Worm (Caenorhabditis elegans) whole organism, L4 larva: ENCODE data around the gene Y66A7A.4.

Experiments
- F10B5.3 ChIP-seq: sonication (generic microtip); optimal IDR thresholded peaks from 2 replicates; lab custom pipeline; 2016; ENCODE audit warnings: mild to moderate bottlenecking, missing genetic modification characterization, missing compliant biosample characterization
- F44E2.7 ChIP-seq: fragments of 200-800 bp; sonication (Bioruptor generic); IDR thresholded peaks from 2 replicates; pipeline ENCODE4 v2.1.2; 2022; ENCODE audit warnings: missing genetic modification characterization, missing compliant biosample characterization
- R02D3.7 ChIP-seq: fragments of 150-350 bp; sonication (generic microtip); optimal IDR thresholded peaks from 3 replicates; lab custom pipeline; 2014; ENCODE audit warnings: missing biosample characterization, missing genetic modification characterization
- T26A8.4 ChIP-seq: fragments of 200-800 bp; sonication (Bioruptor generic); IDR thresholded peaks from 2 replicates; pipeline ENCODE4 v1.3.6; 2022; ENCODE audit warnings: missing genetic modification characterization, missing compliant biosample characterization
- Y48G9A.11 ChIP-seq: fragments of 200-800 bp; sonication (Bioruptor generic); IDR thresholded peaks from 2 replicates; pipeline ENCODE4 v1.3.6; 2022; ENCODE audit warnings: missing genetic modification reagents, missing genetic modification characterization, missing compliant biosample characterization
- aha-1 ChIP-seq: fragments of 150-350 bp; peaks from one replicate; lab custom pipeline; 2014; ENCODE audit warnings: missing biosample characterization, missing genetic modification characterization
- ama-1 ChIP-seq: fragments of 150-350 bp; optimal IDR thresholded peaks from 2 replicates; lab custom pipeline; 2014; ENCODE audit warnings: inconsistent platforms, mixed read lengths
- ceh-28 ChIP-seq: fragments of 150-350 bp; optimal IDR thresholded peaks from 2 replicates; lab custom pipeline; 2014; ENCODE audit warnings: missing biosample characterization, missing genetic modification reagents, missing genetic modification characterization
- ces-1 ChIP-seq: fragments of 150-350 bp; sonication (generic microtip); optimal IDR thresholded peaks from 4 replicates; lab custom pipeline; 2014; ENCODE audit warnings: missing biosample characterization, missing genetic modification reagents, missing genetic modification characterization
- ctbp-1 ChIP-seq: fragments of 200-800 bp; sonication (Bioruptor generic); IDR thresholded peaks from 2 replicates; pipeline ENCODE4 v1.3.6; 2022; ENCODE audit warnings: missing genetic modification reagents, missing genetic modification characterization, missing compliant biosample characterization
- daf-16 ChIP-seq, 3 experiments: sonication (generic microtip); optimal IDR thresholded peaks; 2 replicates each; lab custom pipeline; 2016 to 2017; ENCODE audit warnings: missing genetic modification characterization in 3 of 3, missing genetic modification reagents in 3 of 3, mild to moderate bottlenecking in 2 of 3, missing compliant biosample characterization in 2 of 3, missing biosample characterization in 1 of 3, moderate library complexity in 1 of 3
- duxl-1 ChIP-seq: sonication (generic microtip); optimal IDR thresholded peaks from 2 replicates; lab custom pipeline; 2016; ENCODE audit warnings: mild to moderate bottlenecking, missing genetic modification characterization, moderate library complexity, missing compliant biosample characterization; ENCODE audit not compliant: poor library complexity
- fkh-10 ChIP-seq: fragments of 150-350 bp; optimal IDR thresholded peaks from 2 replicates; lab custom pipeline; 2014; ENCODE audit warnings: missing biosample characterization, missing genetic modification reagents, missing genetic modification characterization
- hlh-11 ChIP-seq: fragments of 200-800 bp; sonication (Bioruptor generic); optimal IDR thresholded peaks from 2 replicates; lab custom pipeline; 2018; ENCODE audit warnings: mild to moderate bottlenecking, missing genetic modification characterization, missing compliant biosample characterization
- hlh-30 ChIP-seq: sonication (generic microtip); optimal IDR thresholded peaks from 2 replicates; lab custom pipeline; 2017; ENCODE audit warnings: antibody characterized with exemption, mild to moderate bottlenecking, missing genetic modification characterization, missing compliant biosample characterization; ENCODE audit not compliant: insufficient read depth
- lin-15B ChIP-seq: fragments of 150-350 bp; sonication (generic microtip); optimal IDR thresholded peaks from 3 replicates; lab custom pipeline; 2014; ENCODE audit warnings: missing biosample characterization, missing genetic modification characterization
- lin-29 ChIP-seq: fragments of 200-800 bp; sonication (Bioruptor generic); IDR thresholded peaks from 2 replicates; pipeline ENCODE4 v1.3.6; 2022; ENCODE audit warnings: missing genetic modification reagents, missing genetic modification characterization, missing compliant biosample characterization
- lin-38 ChIP-seq: fragments of 200-800 bp; sonication (Bioruptor generic); IDR thresholded peaks from 2 replicates; pipeline ENCODE4 v1.3.6; 2022; ENCODE audit warnings: missing genetic modification reagents, missing genetic modification characterization, missing compliant biosample characterization
- madf-5 ChIP-seq, 2 experiments: fragments of 200-800 bp; sonication (Bioruptor generic); IDR thresholded peaks; 2 replicates each; pipeline ENCODE4 v1.3.6; 2022; ENCODE audit warnings: missing compliant biosample characterization in 2 of 2, missing genetic modification characterization in 2 of 2
- mdl-1 ChIP-seq, 2 experiments: fragments of 150-350 bp in 1 of 2; sonication (generic microtip) in 1 of 2; optimal IDR thresholded peaks; 2 replicates each; lab custom pipeline; 2014 to 2017; ENCODE audit warnings: missing biosample characterization in 2 of 2, missing genetic modification characterization in 2 of 2
- mxl-2 ChIP-seq: fragments of 200-800 bp; sonication (Bioruptor generic); conservative IDR thresholded peaks from 2 replicates; pipeline ENCODE4 v1.3.6; 2022; ENCODE audit warnings: missing genetic modification reagents, missing genetic modification characterization, missing compliant biosample characterization
- nhr-102 ChIP-seq: sonication (generic microtip); optimal IDR thresholded peaks from 2 replicates; lab custom pipeline; 2016; ENCODE audit warnings: mild to moderate bottlenecking, missing genetic modification characterization, moderate library complexity, missing compliant biosample characterization
- nhr-11 ChIP-seq: fragments of 150-350 bp; optimal IDR thresholded peaks from 2 replicates; lab custom pipeline; 2014; ENCODE audit warnings: missing biosample characterization, missing genetic modification characterization
- nhr-237 ChIP-seq: sonication (generic microtip); optimal IDR thresholded peaks from 2 replicates; lab custom pipeline; 2017; ENCODE audit warnings: missing biosample characterization, missing genetic modification characterization
- nhr-41 ChIP-seq: fragments of 200-800 bp; sonication (Bioruptor generic); IDR thresholded peaks from 2 replicates; pipeline ENCODE4 v1.3.6; 2022; ENCODE audit warnings: missing genetic modification reagents, missing genetic modification characterization, missing compliant biosample characterization
- nhr-48 ChIP-seq: sonication (generic microtip); optimal IDR thresholded peaks from 2 replicates; lab custom pipeline; 2016; ENCODE audit warnings: mild to moderate bottlenecking, missing genetic modification characterization, missing compliant biosample characterization
- set-16 ChIP-seq: fragments of 200-800 bp; sonication (Bioruptor generic); IDR thresholded peaks from 2 replicates; pipeline ENCODE4 v1.3.6; 2022; ENCODE audit warnings: missing genetic modification reagents, missing genetic modification characterization, missing compliant biosample characterization
- snpc-4 ChIP-seq: fragments of 150-350 bp; optimal IDR thresholded peaks from 2 replicates; lab custom pipeline; 2014; ENCODE audit warnings: missing biosample characterization, missing genetic modification characterization
- spr-3 ChIP-seq: fragments of 200-800 bp; sonication (Bioruptor generic); optimal IDR thresholded peaks from 2 replicates; lab custom pipeline; 2018; ENCODE audit warnings: mild to moderate bottlenecking, missing genetic modification characterization, missing compliant biosample characterization
- tra-1 ChIP-seq: fragments of 200-800 bp; sonication (Bioruptor generic); IDR thresholded peaks from 2 replicates; pipeline ENCODE4 v1.3.6; 2022; ENCODE audit warnings: missing genetic modification reagents, missing genetic modification characterization, missing compliant biosample characterization
- zag-1 ChIP-seq: fragments of 150-350 bp; optimal IDR thresholded peaks from 2 replicates; lab custom pipeline; 2014; ENCODE audit warnings: missing biosample characterization, missing genetic modification characterization
- ztf-11 ChIP-seq: fragments of 150-350 bp; optimal IDR thresholded peaks from 2 replicates; lab custom pipeline; 2014; ENCODE audit warnings: missing biosample characterization, missing genetic modification characterization

The Y66A7A.4 gene

DNA sequence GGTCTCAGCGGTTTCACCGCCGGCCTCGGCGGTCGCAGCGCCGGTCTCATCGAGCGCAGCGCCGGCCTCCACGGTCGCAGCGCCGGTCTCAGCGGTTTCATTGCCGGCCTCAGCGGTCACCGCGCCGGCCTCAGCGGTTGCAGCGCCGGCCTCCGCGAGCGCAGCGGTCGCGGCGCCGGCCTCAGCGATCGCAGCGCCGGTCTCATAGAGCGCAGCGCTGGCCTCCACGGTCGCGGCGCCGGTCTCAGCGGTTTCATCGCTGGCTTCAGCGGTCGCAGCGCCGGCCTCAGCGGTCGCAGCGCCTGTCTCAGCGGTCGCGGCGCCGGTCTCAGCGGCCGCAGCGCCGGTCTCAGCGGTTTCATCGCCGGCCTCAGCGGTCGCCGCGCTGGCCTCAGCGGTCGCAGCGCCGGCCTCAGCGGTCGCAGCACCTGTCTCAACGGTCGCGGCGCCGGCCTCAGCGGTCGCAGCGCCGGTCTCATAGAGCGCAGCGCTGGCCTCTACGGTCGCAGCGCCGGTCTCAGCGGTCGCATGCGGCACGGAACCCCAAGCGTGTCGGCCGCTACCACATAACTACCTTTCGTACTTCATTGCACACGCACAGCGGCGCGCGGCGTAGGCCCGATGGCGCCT is 674 bp upstream of the Y66A7A.4 start (continued):
- TF ChIP-seq ztf-11 (tag; lab: Kevin White, UChicago) (no peak), nhr-237 (tag; lab: Kevin White, UChicago) (no peak), snpc-4 (tag; lab: Kevin White, UChicago) (no peak), lin-38 (GFP tag; lab: Robert Waterston, UW) (no peak), lin-29 (no peak), zag-1 (tag; lab: Kevin White, UChicago) (no peak), madf-5 (GFP tag; IDR thresholded peaks at IDR 0.05; lab: Robert Waterston, UW) (no peak), hlh-30 (no peak), set-16 (GFP tag; lab: Robert Waterston, UW) (peak; percentile 99), ama-1 (lab: Kevin White, UChicago) (no peak)

ce11 chrIII:11614325-11614724 is 1.9 kb downstream of the Y66A7A.4 start:
- TF ChIP-seq ceh-28 (tag; lab: Kevin White, UChicago), result peak; percentile 99

ce11 chrIII:11614874-11615273 is 2.5 kb downstream of the Y66A7A.4 start:
- TF ChIP-seq nhr-41 (GFP tag; lab: Robert Waterston, UW) (no peak), ceh-28 (tag; lab: Kevin White, UChicago) (peak; percentile 99), F44E2.7 (no peak), mdl-1 (tag; optimal IDR thresholded peaks at IDR 0.05; lab: Kevin White, UChicago) (no peak), mxl-2 (GFP tag; lab: Robert Waterston, UW) (no peak), T26A8.4 (GFP tag; lab: Robert Waterston, UW) (no peak), hlh-11 (tag; lab: Kevin White, UChicago) (no peak)
- TF ChIP-seq, all 104 proteins: peak for 1

DNA sequence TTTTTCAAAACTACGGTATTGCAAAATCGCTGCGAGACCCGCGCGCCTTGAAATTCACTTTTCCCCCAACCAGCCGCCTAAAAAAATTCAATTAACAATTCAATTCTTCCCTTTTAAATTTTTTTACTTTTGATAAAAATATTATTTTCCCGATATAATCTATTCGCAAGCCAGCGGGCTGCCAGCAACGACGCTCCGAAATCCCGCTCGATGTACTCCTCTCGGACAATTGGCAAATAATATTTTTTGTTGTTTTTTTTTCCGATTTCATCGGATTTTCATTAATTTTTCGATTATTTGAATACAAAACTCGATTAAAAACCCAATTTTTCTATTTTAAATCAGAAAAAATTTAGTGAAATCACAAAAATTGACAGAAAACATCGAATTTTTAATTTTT is 3.4 kb downstream of the Y66A7A.4 start:
- TF ChIP-seq aha-1, result peak; percentile 23
- TF ChIP-seq duxl-1 (tag; lab: Kevin White, UChicago), result no peak
- TF ChIP-seq Y48G9A.11 (GFP tag; lab: Robert Waterston, UW), result peak; percentile 62

- TF ChIP-seq fkh-10 (GFP tag; lab: Kevin White, UChicago) (no peak), F10B5.3 (tag; lab: Kevin White, UChicago) (no peak), zag-1 (tag; lab: Kevin White, UChicago) (no peak), R02D3.7 (tag; lab: Kevin White, UChicago) (no peak), T26A8.4 (GFP tag; lab: Robert Waterston, UW) (no peak), ces-1 (GFP tag; lab: Kevin White, UChicago) (no peak), ctbp-1 (GFP tag; lab: Robert Waterston, UW) (no peak), nhr-48 (no peak), nhr-102 (tag; lab: Kevin White, UChicago) (no peak), spr-3 (GFP tag; lab: Kevin White, UChicago) (no peak), tra-1 (no peak), nhr-11 (tag; lab: Kevin White, UChicago) (no peak), daf-16 (GFP tag; optimal IDR thresholded peaks at IDR 0.05; lab: Kevin White, UChicago) (no peak), daf-16 (tag; optimal IDR thresholded peaks at IDR 0.05; lab: Kevin White, UChicago) (no peak), lin-15B (tag; lab: Kevin White, UChicago) (no peak)
These were observed 4.0 kb downstream of the Y66A7A.4 start, which contains the start of gene ceh-91 for ce11 chrIII:11616446-11616845. Gene ceh-91, plus strand, starts transcription at chrIII:11616746.
